Worm (Caenorhabditis elegans) whole organism, young adult: ENCODE data around the gene jnk-1.

Source experiments
- hlh-12 ChIP-seq: sonication (generic microtip); optimal IDR thresholded peaks from 2 replicates; lab custom pipeline; 2016; ENCODE audit warnings: missing genetic modification characterization, missing compliant biosample characterization
- lag-1 ChIP-seq: fragments of 200-800 bp; sonication (Bioruptor generic); IDR thresholded peaks from 2 replicates; pipeline ENCODE4 v1.3.6; 2022; ENCODE audit warnings: missing genetic modification reagents, missing genetic modification characterization, missing compliant biosample characterization
- lsy-27 ChIP-seq: sonication (generic microtip); optimal IDR thresholded peaks from 2 replicates; lab custom pipeline; 2017; ENCODE audit warnings: missing genetic modification characterization, mild to moderate bottlenecking, missing compliant biosample characterization, antibody characterized with exemption, missing genotype, borderline replicate concordance; ENCODE audit not compliant: insufficient read depth
- madf-8 ChIP-seq: fragments of 200-800 bp; sonication (Bioruptor generic); conservative IDR thresholded peaks from 2 replicates; pipeline ENCODE4 v1.3.6; 2022; ENCODE audit warnings: missing genetic modification reagents, missing genetic modification characterization, missing compliant biosample characterization
- mcd-1 ChIP-seq: fragments of 200-800 bp; sonication (Bioruptor generic); IDR thresholded peaks from 2 replicates; pipeline ENCODE4 v1.3.6; 2022; ENCODE audit warnings: missing genetic modification reagents, missing genetic modification characterization, missing compliant biosample characterization
- nhr-179 ChIP-seq: sonication (generic microtip); optimal IDR thresholded peaks from 2 replicates; lab custom pipeline; 2016; ENCODE audit warnings: mild to moderate bottlenecking, missing genetic modification characterization, missing compliant biosample characterization
- pbrm-1 ChIP-seq: fragments of 200-800 bp; sonication (Bioruptor generic); IDR thresholded peaks from 2 replicates; pipeline ENCODE4 v1.3.6; 2022; ENCODE audit warnings: missing genetic modification reagents, missing genetic modification characterization, missing compliant biosample characterization
- snpc-4 ChIP-seq, 5 experiments: fragments of 150-350 bp in 1 of 5; sonication (generic microtip) in 4 of 5; optimal IDR thresholded peaks; 2 replicates each; lab custom pipeline; 2014 to 2018; ENCODE audit warnings: missing genetic modification characterization in 5 of 5, missing biosample characterization in 3 of 5, antibody characterized with exemption in 2 of 5, mild to moderate bottlenecking in 2 of 5, missing compliant biosample characterization in 2 of 5, missing genotype in 2 of 5, moderate library complexity in 2 of 5, missing genetic modification reagents in 1 of 5
- zfh-2 ChIP-seq: fragments of 200-800 bp; sonication (Bioruptor generic); conservative IDR thresholded peaks from 2 replicates; pipeline ENCODE4 v1.3.6; 2022; ENCODE audit warnings: missing genetic modification reagents, missing genetic modification characterization, missing compliant biosample characterization

DNA sequence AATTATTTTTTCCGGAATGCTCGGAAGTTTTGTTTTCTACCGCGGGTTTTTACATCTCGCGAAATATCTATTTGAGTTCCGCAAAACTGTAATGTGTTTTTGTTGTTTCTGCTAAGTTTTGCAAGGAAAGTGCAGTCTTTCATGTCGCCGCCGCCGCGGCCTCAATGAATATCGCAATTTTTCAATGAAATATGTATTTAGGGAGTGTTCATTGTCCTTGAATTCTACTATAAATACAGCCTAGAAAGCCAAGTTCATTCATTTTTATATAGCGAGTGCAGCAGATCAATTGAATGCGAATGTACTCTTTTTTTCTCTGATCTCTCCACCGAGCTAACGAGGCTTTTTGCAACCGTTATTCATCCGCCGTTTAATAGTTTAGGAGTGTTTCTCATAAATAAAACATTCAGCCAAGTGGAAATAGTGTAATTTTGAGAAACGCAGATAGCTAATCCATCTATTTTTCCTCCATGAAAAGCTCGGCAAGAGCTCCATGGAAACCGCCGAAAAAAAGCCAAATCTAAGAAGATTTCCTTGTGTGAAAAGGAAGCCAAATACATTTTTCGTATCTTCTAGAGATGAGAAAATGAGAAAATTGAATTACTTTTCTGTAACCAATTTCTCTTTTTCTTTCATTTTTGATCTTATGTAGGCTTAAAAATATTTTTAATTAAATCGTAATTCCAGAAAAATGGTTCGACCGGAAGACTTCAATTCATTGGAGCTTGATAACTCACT, 44.4 kb upstream of the jnk-1 start, which contains the start of gene T22D1.3:
- TF ChIP-seq hlh-12 (tag; lab: Kevin White, UChicago), result no peak
- no peak for TF ChIP-seq madf-8 (GFP tag; lab: Robert Waterston, UW)
- no peak for TF ChIP-seq mcd-1
- TF ChIP-seq pbrm-1, result no peak
- no peak for TF ChIP-seq lsy-27 (tag; lab: Kevin White, UChicago)
- TF ChIP-seq lag-1, result no peak
- no peak for TF ChIP-seq snpc-4 (GFP tag; optimal IDR thresholded peaks at IDR 0.05; lab: Kevin White, UChicago)
- TF ChIP-seq snpc-4 (tag; optimal IDR thresholded peaks at IDR 0.05; lab: Kevin White, UChicago), result peak in 1 of 4 experiments; percentile 50
- no peak for TF ChIP-seq zfh-2 (GFP tag; lab: Robert Waterston, UW)
- TF ChIP-seq nhr-179 (tag; lab: Kevin White, UChicago), result no peak
